Comparison of ENCODE assay signal across 4 fruit fly cellular contexts in the genomic region with DNA sequence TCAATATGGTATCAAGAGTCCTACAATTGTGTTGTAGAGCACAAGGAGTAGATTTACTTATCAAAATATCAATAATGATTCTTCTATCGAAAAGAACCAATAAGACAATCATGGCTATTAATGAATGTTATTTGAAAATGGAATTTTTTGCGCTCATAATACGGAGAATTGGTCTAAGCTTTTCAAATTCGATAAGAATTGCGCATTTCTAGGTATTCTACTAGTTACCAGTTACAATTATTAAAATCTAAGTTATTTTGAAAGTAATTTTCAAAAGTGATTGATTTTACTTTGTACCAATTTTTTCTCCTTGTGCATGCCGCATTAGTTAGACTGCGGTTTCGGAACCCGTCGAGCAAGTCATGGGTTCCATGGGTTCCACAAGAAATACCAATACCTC.
TF ChIP-seq lines count a peak whose summit lies in the region.

No protein-coding gene starts in this region.

- TF ChIP-seq CTCF in whole organism, embryonic (GFP tag; optimal IDR thresholded peaks at IDR 0.05; lab: Kevin White, UChicago), result no peak

TF ChIP-seq in whole organism, adult, 20 proteins besides CTCF, POLR2A, EP300 and RAD21:
- TF ChIP-seq ovo (GFP tag; optimal IDR thresholded peaks at IDR 0.05; lab: Kevin White, UChicago) (no peak), kay (GFP tag; lab: Kevin White, UChicago; ENCODE audit: borderline replicate concordance) (peak; percentile 0)

TF ChIP-seq in whole organism, embryonic, 481 proteins besides CTCF, POLR2A, EP300 and RAD21:
- no peak for TF ChIP-seq Ssrp (tag; optimal IDR thresholded peaks at IDR 0.05; lab: Kevin White, UChicago)
- TF ChIP-seq CG32767 (GFP tag; IDR thresholded peaks at IDR 0.05; lab: Robert Waterston, UW), result no peak
- TF ChIP-seq gro (GFP tag; optimal IDR thresholded peaks at IDR 0.05; lab: Kevin White, UChicago), result no peak
- TF ChIP-seq Dbx (GFP tag; IDR thresholded peaks at IDR 0.05; lab: Robert Waterston, UW), result no peak
- TF ChIP-seq YL-1 (GFP tag; optimal IDR thresholded peaks at IDR 0.05; lab: Kevin White, UChicago), result no peak
- peak; percentile 1 for TF ChIP-seq CG11504 (tag; optimal IDR thresholded peaks at IDR 0.05; lab: Kevin White, UChicago)
- TF ChIP-seq tgo (GFP tag; IDR thresholded peaks at IDR 0.05; lab: Robert Waterston, UW), result no peak
- TF ChIP-seq ems (GFP tag; optimal IDR thresholded peaks at IDR 0.05; lab: Kevin White, UChicago), result no peak
- no peak for TF ChIP-seq CG4404 (GFP tag; IDR thresholded peaks at IDR 0.05; lab: Robert Waterston, UW)
- TF ChIP-seq Ets65A (GFP tag; lab: Kevin White, UChicago), result peak; percentile 23
- no peak for TF ChIP-seq CG31365 (tag; optimal IDR thresholded peaks at IDR 0.05; lab: Kevin White, UChicago)
- no peak for TF ChIP-seq CoRest (tag; optimal IDR thresholded peaks at IDR 0.05; lab: Kevin White, UChicago)
- TF ChIP-seq Med (GFP tag; lab: Kevin White, UChicago), result peak; percentile 30
- peak; percentile 32; the same call in 1 of the 3 replicates for TF ChIP-seq row (GFP tag; IDR thresholded peaks at IDR 0.05; lab: Robert Waterston, UW)
- no peak for TF ChIP-seq sc (optimal IDR thresholded peaks at IDR 0.05; lab: Kevin White, UChicago)
- TF ChIP-seq sc (GFP tag; optimal IDR thresholded peaks at IDR 0.05; lab: Kevin White, UChicago), result no peak
- TF ChIP-seq CG7786 (GFP tag; optimal IDR thresholded peaks at IDR 0.05; lab: Kevin White, UChicago), result no peak
- no peak for TF ChIP-seq tx (GFP tag; optimal IDR thresholded peaks at IDR 0.05; lab: Kevin White, UChicago)
- TF ChIP-seq shn (GFP tag; optimal IDR thresholded peaks at IDR 0.05; lab: Kevin White, UChicago), result no peak
- TF ChIP-seq CG33213 (GFP tag; optimal IDR thresholded peaks at IDR 0.05; lab: Kevin White, UChicago), result no peak
- no peak for TF ChIP-seq CG30403 (GFP tag; optimal IDR thresholded peaks at IDR 0.05; lab: Kevin White, UChicago)
- no peak for TF ChIP-seq trh (GFP tag; optimal IDR thresholded peaks at IDR 0.05; lab: Kevin White, UChicago)
- TF ChIP-seq Lpt (GFP tag; optimal IDR thresholded peaks at IDR 0.05; lab: Kevin White, UChicago), result no peak
TF ChIP-seq in whole organism, embryonic: peak in this region for 4.

TF ChIP-seq in whole organism, prepupa, 60 proteins besides CTCF, POLR2A, EP300 and RAD21 (continues in another document):
- TF ChIP-seq vri (GFP tag; optimal IDR thresholded peaks at IDR 0.05; lab: Kevin White, UChicago) (no peak), acj6 (GFP tag; optimal IDR thresholded peaks at IDR 0.05; lab: Kevin White, UChicago) (peak; percentile 17), lz (GFP tag; optimal IDR thresholded peaks at IDR 0.05; lab: Kevin White, UChicago) (peak; percentile 54), CG3032 (tag; optimal IDR thresholded peaks at IDR 0.05; lab: Kevin White, UChicago) (no peak), CG15336 (GFP tag; IDR thresholded peaks at IDR 0.05; lab: Robert Waterston, UW) (peak; percentile 9; the same call in 1 of the 2 replicates), Gug (GFP tag; IDR thresholded peaks at IDR 0.05; lab: Robert Waterston, UW) (no peak), fd85E (GFP tag; optimal IDR thresholded peaks at IDR 0.05; lab: Kevin White, UChicago) (no peak), Hr39 (GFP tag; optimal IDR thresholded peaks at IDR 0.05; lab: Kevin White, UChicago) (peak; percentile 24), CG4318 (GFP tag; optimal IDR thresholded peaks at IDR 0.05; lab: Kevin White, UChicago) (no peak), esn (GFP tag; optimal IDR thresholded peaks at IDR 0.05; lab: Kevin White, UChicago) (peak; percentile 49), Smox (GFP tag; optimal IDR thresholded peaks at IDR 0.05; lab: Kevin White, UChicago) (peak; percentile 14), CG10631 (GFP tag; optimal IDR thresholded peaks at IDR 0.05; lab: Kevin White, UChicago) (peak; percentile 18), Eip78C (GFP tag; lab: Kevin White, UChicago) (peak; percentile 87), Ets96B (tag; optimal IDR thresholded peaks at IDR 0.05; lab: Kevin White, UChicago) (no peak), cyc (GFP tag; optimal IDR thresholded peaks at IDR 0.05; lab: Kevin White, UChicago) (no peak), CG6854 (GFP tag; optimal IDR thresholded peaks at IDR 0.05; lab: Kevin White, UChicago) (no peak), dac (GFP tag; optimal IDR thresholded peaks at IDR 0.05; lab: Kevin White, UChicago) (no peak), CG10669 (GFP tag; optimal IDR thresholded peaks at IDR 0.05; lab: Kevin White, UChicago) (no peak), CG9139 (GFP tag; optimal IDR thresholded peaks at IDR 0.05; lab: Kevin White, UChicago) (no peak), Blimp-1 (GFP tag; optimal IDR thresholded peaks at IDR 0.05; lab: Kevin White, UChicago) (no peak), Met (GFP tag; optimal IDR thresholded peaks at IDR 0.05; lab: Kevin White, UChicago) (peak; percentile 36), Hr38 (GFP tag; optimal IDR thresholded peaks at IDR 0.05; lab: Kevin White, UChicago) (no peak), achi (GFP tag; optimal IDR thresholded peaks at IDR 0.05; lab: Kevin White, UChicago) (no peak), OdsH (GFP tag; optimal IDR thresholded peaks at IDR 0.05; lab: Kevin White, UChicago) (no peak), Sox14 (GFP tag; optimal IDR thresholded peaks at IDR 0.05; lab: Kevin White, UChicago) (no peak), dsx (GFP tag; optimal IDR thresholded peaks at IDR 0.05; lab: Kevin White, UChicago; ENCODE audit: poor library complexity, severe bottlenecking) (no peak), CG16779 (tag; optimal IDR thresholded peaks at IDR 0.05; lab: Kevin White, UChicago) (no peak), CG34406 (GFP tag; optimal IDR thresholded peaks at IDR 0.05; lab: Kevin White, UChicago) (no peak), CG1621 (tag; optimal IDR thresholded peaks at IDR 0.05; lab: Kevin White, UChicago) (no peak), CG8319 (GFP tag; optimal IDR thresholded peaks at IDR 0.05; lab: Kevin White, UChicago) (no peak), topi (GFP tag; optimal IDR thresholded peaks at IDR 0.05; lab: Kevin White, UChicago) (no peak), Eip75B (GFP tag; optimal IDR thresholded peaks at IDR 0.05; lab: Kevin White, UChicago) (no peak), CG6163 (GFP tag; IDR thresholded peaks at IDR 0.05; lab: Robert Waterston, UW) (no peak), Ets21C (GFP tag; optimal IDR thresholded peaks at IDR 0.05; lab: Kevin White, UChicago) (no peak)

TF ChIP-seq in whole organism, wandering third instar larva, 38 proteins besides CTCF, POLR2A, EP300 and RAD21:
- no peak for TF ChIP-seq br (GFP tag; optimal IDR thresholded peaks at IDR 0.05; lab: Kevin White, UChicago)
- no peak for TF ChIP-seq dl (GFP tag; optimal IDR thresholded peaks at IDR 0.05; lab: Kevin White, UChicago; ENCODE audit: insufficient read depth in 1 of 2, partially characterized antibody in 2 of 2)
- TF ChIP-seq brk (GFP tag; optimal IDR thresholded peaks at IDR 0.05; lab: Kevin White, UChicago), result peak; percentile 45
- peak; percentile 39 for TF ChIP-seq fru (GFP tag; optimal IDR thresholded peaks at IDR 0.05; lab: Kevin White, UChicago)
- no peak for TF ChIP-seq Sp1 (GFP tag; optimal IDR thresholded peaks at IDR 0.05; lab: Kevin White, UChicago)
- TF ChIP-seq sage (GFP tag; optimal IDR thresholded peaks at IDR 0.05; lab: Kevin White, UChicago), result no peak
- peak; percentile 58 for TF ChIP-seq woc (GFP tag; optimal IDR thresholded peaks at IDR 0.05; lab: Kevin White, UChicago)
